Worm (Caenorhabditis elegans) whole organism, L4 larva: ENCODE measurements around the gene tam-1.

Source experiments
- D1046.2 ChIP-seq: fragments of 200-800 bp; sonication (Bioruptor generic); IDR thresholded peaks from 2 replicates; pipeline ENCODE4 v1.3.6; 2022; ENCODE audit warnings: missing genetic modification characterization, missing compliant biosample characterization
- F26F4.8 ChIP-seq: fragments of 200-800 bp; sonication (Bioruptor generic); conservative IDR thresholded peaks from 2 replicates; pipeline ENCODE4 v1.3.6; 2022; ENCODE audit warnings: missing genetic modification characterization, missing compliant biosample characterization
- F49E8.2 ChIP-seq: sonication (generic microtip); optimal IDR thresholded peaks from 2 replicates; lab custom pipeline; 2016; ENCODE audit warnings: missing compliant biosample characterization, mild to moderate bottlenecking, missing genetic modification characterization, borderline replicate concordance
- ZK546.5 ChIP-seq, 2 experiments: sonication (generic microtip); optimal IDR thresholded peaks; 2 replicates each; lab custom pipeline; 2017; ENCODE audit warnings: missing biosample characterization in 2 of 2, missing genetic modification characterization in 2 of 2
- aly-2 ChIP-seq: sonication (generic microtip); optimal IDR thresholded peaks from 2 replicates; lab custom pipeline; 2018; ENCODE audit warnings: missing biosample characterization, missing genetic modification characterization
- ama-1 ChIP-seq: fragments of 150-350 bp; optimal IDR thresholded peaks from 2 replicates; lab custom pipeline; 2014; ENCODE audit warnings: inconsistent platforms, mixed read lengths
- arid-1 ChIP-seq: fragments of 200-800 bp; sonication (Bioruptor generic); conservative IDR thresholded peaks from 2 replicates; pipeline ENCODE4 v1.3.6; 2022; ENCODE audit warnings: missing genetic modification reagents, missing genetic modification characterization, missing compliant biosample characterization
- ceh-32 ChIP-seq: sonication (generic microtip); optimal IDR thresholded peaks from 2 replicates; lab custom pipeline; 2016; ENCODE audit warnings: mild to moderate bottlenecking, missing genetic modification characterization, missing compliant biosample characterization; ENCODE audit not compliant: poor library complexity
- ceh-62 ChIP-seq: sonication (generic microtip); optimal IDR thresholded peaks from 2 replicates; lab custom pipeline; 2017; ENCODE audit warnings: missing biosample characterization, missing genetic modification characterization
- ceh-82 ChIP-seq: sonication (generic microtip); optimal IDR thresholded peaks from 2 replicates; lab custom pipeline; 2017; ENCODE audit warnings: missing biosample characterization, missing genetic modification characterization
- ctbp-1 ChIP-seq: fragments of 200-800 bp; sonication (Bioruptor generic); IDR thresholded peaks from 2 replicates; pipeline ENCODE4 v1.3.6; 2022; ENCODE audit warnings: missing genetic modification reagents, missing genetic modification characterization, missing compliant biosample characterization
- daf-19 ChIP-seq: fragments of 200-800 bp; sonication (Bioruptor generic); conservative IDR thresholded peaks from 2 replicates; pipeline ENCODE4 v1.3.6; 2022; ENCODE audit warnings: missing genetic modification characterization, missing compliant biosample characterization
- daf-8 ChIP-seq: fragments of 200-800 bp; sonication (Bioruptor generic); IDR thresholded peaks from 2 replicates; pipeline ENCODE4 v1.3.6; 2022; ENCODE audit warnings: missing genetic modification characterization, missing compliant biosample characterization
- dmd-8 ChIP-seq: fragments of 200-800 bp; sonication (Bioruptor generic); IDR thresholded peaks from 2 replicates; pipeline ENCODE4 v1.3.6; 2022; ENCODE audit warnings: missing genetic modification characterization, missing compliant biosample characterization
- dmd-9 ChIP-seq: fragments of 200-800 bp; sonication (Bioruptor generic); IDR thresholded peaks from 2 replicates; pipeline ENCODE4 v1.3.6; 2022; ENCODE audit warnings: missing genetic modification reagents, missing genetic modification characterization, missing compliant biosample characterization
- duxl-1 ChIP-seq: sonication (generic microtip); optimal IDR thresholded peaks from 2 replicates; lab custom pipeline; 2016; ENCODE audit warnings: mild to moderate bottlenecking, missing genetic modification characterization, moderate library complexity, missing compliant biosample characterization; ENCODE audit not compliant: poor library complexity
- dve-1 ChIP-seq: sonication (generic microtip); optimal IDR thresholded peaks from 2 replicates; lab custom pipeline; 2017; ENCODE audit warnings: antibody characterized with exemption, mild to moderate bottlenecking, missing genetic modification characterization, missing compliant biosample characterization; ENCODE audit not compliant: insufficient read depth
- gei-8 ChIP-seq: fragments of 200-800 bp; sonication (Bioruptor generic); optimal IDR thresholded peaks from 2 replicates; lab custom pipeline; 2018; ENCODE audit warnings: mild to moderate bottlenecking, missing genetic modification characterization, missing compliant biosample characterization
- hif-1 ChIP-seq, 2 experiments: sonication (generic microtip); optimal IDR thresholded peaks; 2 replicates each; lab custom pipeline; 2016 to 2017; ENCODE audit warnings: missing compliant biosample characterization in 2 of 2, missing genetic modification characterization in 2 of 2, missing genetic modification reagents in 2 of 2, missing genotype in 2 of 2, mild to moderate bottlenecking in 1 of 2
- lim-7 ChIP-seq: fragments of 200-800 bp; sonication (Bioruptor generic); IDR thresholded peaks from 2 replicates; pipeline ENCODE4 v1.3.6; 2022; ENCODE audit warnings: missing genetic modification characterization, missing compliant biosample characterization
- lin-13 ChIP-seq: fragments of 150-350 bp; optimal IDR thresholded peaks from 2 replicates; lab custom pipeline; 2014; ENCODE audit warnings: missing biosample characterization, missing genetic modification reagents, missing genetic modification characterization
- lin-29 ChIP-seq: fragments of 200-800 bp; sonication (Bioruptor generic); IDR thresholded peaks from 2 replicates; pipeline ENCODE4 v1.3.6; 2022; ENCODE audit warnings: missing genetic modification reagents, missing genetic modification characterization, missing compliant biosample characterization
- lir-3 ChIP-seq: sonication (generic microtip); optimal IDR thresholded peaks from 2 replicates; lab custom pipeline; 2016; ENCODE audit warnings: mild to moderate bottlenecking, missing genetic modification characterization, missing compliant biosample characterization
- lsy-2 ChIP-seq, 2 experiments: fragments of 150-350 bp in 1 of 2; sonication (generic microtip) in 1 of 2; optimal IDR thresholded peaks; 2 replicates each; lab custom pipeline; 2014 to 2017; ENCODE audit warnings: missing biosample characterization in 2 of 2, missing genetic modification characterization in 2 of 2
- madf-5 ChIP-seq, 2 experiments: fragments of 200-800 bp; sonication (Bioruptor generic); IDR thresholded peaks; 2 replicates each; pipeline ENCODE4 v1.3.6; 2022; ENCODE audit warnings: missing compliant biosample characterization in 2 of 2, missing genetic modification characterization in 2 of 2
- mdt-29 ChIP-seq: fragments of 200-800 bp; sonication (Bioruptor generic); IDR thresholded peaks from 2 replicates; pipeline ENCODE4 v1.3.6; 2022; ENCODE audit warnings: missing genetic modification reagents, missing genetic modification characterization, missing compliant biosample characterization
- nhr-11 ChIP-seq: fragments of 150-350 bp; optimal IDR thresholded peaks from 2 replicates; lab custom pipeline; 2014; ENCODE audit warnings: missing biosample characterization, missing genetic modification characterization
- nhr-6 ChIP-seq: fragments of 150-350 bp; optimal IDR thresholded peaks from 2 replicates; lab custom pipeline; 2014; ENCODE audit warnings: missing biosample characterization, missing genetic modification characterization
- nhr-77 ChIP-seq: fragments of 150-350 bp; optimal IDR thresholded peaks from 2 replicates; lab custom pipeline; 2014; ENCODE audit warnings: missing biosample characterization, missing genetic modification characterization
- saeg-2 ChIP-seq: fragments of 200-800 bp; sonication (Bioruptor generic); IDR thresholded peaks from 2 replicates; pipeline ENCODE4 v1.3.6; 2022; ENCODE audit warnings: missing genetic modification reagents, missing genetic modification characterization, missing compliant biosample characterization
- unc-62 ChIP-seq, 3 experiments: fragments of 150-350 bp in 1 of 3; sonication (generic microtip); optimal IDR thresholded peaks in 2 of 3; peaks in 1 of 3; 1 replicate in 1 of 3; 2 replicates in 2 of 3; lab custom pipeline; 2014 to 2017; ENCODE audit warnings: missing biosample characterization in 3 of 3, missing genetic modification characterization in 3 of 3, missing genetic modification reagents in 3 of 3, missing genotype in 1 of 3
- vab-7 ChIP-seq: fragments of 200-800 bp; sonication (Bioruptor generic); IDR thresholded peaks from 2 replicates; pipeline ENCODE4 v1.3.6; 2022; ENCODE audit warnings: missing genetic modification reagents, missing genetic modification characterization, missing compliant biosample characterization
- zag-1 ChIP-seq: fragments of 150-350 bp; optimal IDR thresholded peaks from 2 replicates; lab custom pipeline; 2014; ENCODE audit warnings: missing biosample characterization, missing genetic modification characterization
- zip-11 ChIP-seq: fragments of 200-800 bp; sonication (Bioruptor generic); IDR thresholded peaks from 2 replicates; pipeline ENCODE4 v1.3.6; 2022; ENCODE audit warnings: missing genetic modification characterization, missing compliant biosample characterization
- ztf-7 ChIP-seq: fragments of 150-350 bp; optimal IDR thresholded peaks from 2 replicates; lab custom pipeline; 2014; ENCODE audit warnings: missing biosample characterization, missing genetic modification characterization

The tam-1 gene

ce11 chrV:4926371-4926770 is 36.5 kb downstream of the tam-1 start, which contains the start of gene srh-21:
Gene srh-21 (plus strand): TSS chrV:4926671.
- no peak for TF ChIP-seq vab-7 (GFP tag; lab: Robert Waterston, UW)
- TF ChIP-seq ztf-7 (tag; lab: Kevin White, UChicago) = no peak
- TF ChIP-seq D1046.2 (GFP tag; lab: Robert Waterston, UW) = no peak
- TF ChIP-seq unc-62 (GFP tag; optimal IDR thresholded peaks at IDR 0.05 in 1 of 2; lab: Kevin White, UChicago) = peak in 1 of 2 experiments; percentile 65
- TF ChIP-seq unc-62 (tag; optimal IDR thresholded peaks at IDR 0.05; lab: Kevin White, UChicago) = no peak

ce11 chrV:4924618-4925017 is 38.3 kb downstream of the tam-1 start, which contains the start of gene srh-20:
Gene srh-20 (plus strand): TSS chrV:4924918.
- TF ChIP-seq dve-1 (no peak), lin-13 (GFP tag; lab: Kevin White, UChicago) (no peak)

- TF ChIP-seq nhr-6 (tag; lab: Kevin White, UChicago) = no peak
- no peak for TF ChIP-seq ctbp-1 (GFP tag; lab: Robert Waterston, UW)
- TF ChIP-seq dmd-8 (GFP tag; lab: Robert Waterston, UW) = no peak
- no peak for TF ChIP-seq lsy-2 (tag; optimal IDR thresholded peaks at IDR 0.05; lab: Kevin White, UChicago)
- no peak for TF ChIP-seq zip-11 (GFP tag; lab: Robert Waterston, UW)
- TF ChIP-seq ceh-32 (tag; lab: Kevin White, UChicago) = no peak
- no peak for TF ChIP-seq nhr-11 (tag; lab: Kevin White, UChicago)
- no peak for TF ChIP-seq daf-19 (GFP tag; lab: Robert Waterston, UW)
- no peak for TF ChIP-seq hif-1 (tag; optimal IDR thresholded peaks at IDR 0.05; lab: Kevin White, UChicago)
- TF ChIP-seq daf-8 (GFP tag; lab: Robert Waterston, UW) = no peak
- no peak for TF ChIP-seq mdt-29 (GFP tag; lab: Robert Waterston, UW)
- no peak for TF ChIP-seq zag-1
- TF ChIP-seq arid-1 (GFP tag; lab: Robert Waterston, UW) = no peak
- TF ChIP-seq madf-5 (GFP tag; IDR thresholded peaks at IDR 0.05; lab: Robert Waterston, UW) = no peak
- TF ChIP-seq dmd-9 (GFP tag; lab: Robert Waterston, UW) = no peak
- TF ChIP-seq lin-29 = no peak
- no peak for TF ChIP-seq D1046.2 (GFP tag; lab: Robert Waterston, UW)
- TF ChIP-seq gei-8 = no peak
These were observed 40.9 kb downstream of the tam-1 start, which contains the start of gene srh-22 for ce11 chrV:4922024-4922423. Gene srh-22 (plus strand): TSS chrV:4922324.

ce11 chrV:4920690-4921152 is 42.2 kb downstream of the tam-1 start, which contains the start of the genes C02E7.8 and srh-23:
Gene C02E7.8 (minus strand): TSS chrV:4920790.
Gene srh-23 (plus strand): TSS chrV:4921102.
- no peak for TF ChIP-seq ceh-82 (tag; lab: Kevin White, UChicago)
- no peak for TF ChIP-seq nhr-6 (tag; lab: Kevin White, UChicago)
- TF ChIP-seq lim-7 (GFP tag; lab: Robert Waterston, UW) = no peak
- TF ChIP-seq F49E8.2 (tag; lab: Kevin White, UChicago) = no peak
- TF ChIP-seq duxl-1 (tag; lab: Kevin White, UChicago) = no peak
- no peak for TF ChIP-seq lir-3
- TF ChIP-seq ZK546.5 (tag; optimal IDR thresholded peaks at IDR 0.05; lab: Kevin White, UChicago) = no peak
- no peak for TF ChIP-seq saeg-2 (GFP tag; lab: Robert Waterston, UW)
- TF ChIP-seq ama-1 = no peak
- TF ChIP-seq nhr-77 (tag; lab: Kevin White, UChicago) = no peak
- no peak for TF ChIP-seq hif-1 (tag; optimal IDR thresholded peaks at IDR 0.05; lab: Kevin White, UChicago)
- no peak for TF ChIP-seq dve-1
- no peak for TF ChIP-seq ceh-32 (tag; lab: Kevin White, UChicago)
- no peak for TF ChIP-seq F26F4.8 (GFP tag; lab: Robert Waterston, UW)
- no peak for TF ChIP-seq aly-2 (tag; lab: Kevin White, UChicago)
- TF ChIP-seq ceh-62 (tag; lab: Kevin White, UChicago) = no peak
